Fruit fly (Drosophila melanogaster) whole organism, embryonic: ENCODE data around the gene Rab26.

Experiments used
- Atf6 ChIP-seq: fragments of 200-800 bp; sonication (Bioruptor generic); IDR thresholded peaks from 2 replicates; pipeline ENCODE4 v1.3.6; 2022; ENCODE audit warnings: missing biosample characterization, missing genetic modification characterization
- CG10979 ChIP-seq: fragments of 200-800 bp; sonication (Bioruptor generic); optimal IDR thresholded peaks from 2 replicates; lab custom pipeline; 2018; ENCODE audit warnings: missing biosample characterization, mild to moderate bottlenecking, missing genetic modification characterization, moderate library complexity
- CG11093 ChIP-seq: fragments of 200-800 bp; sonication (Bioruptor generic); IDR thresholded peaks from 3 replicates; pipeline ENCODE4 v1.3.6; 2022; ENCODE audit warnings: missing biosample characterization, missing genetic modification characterization
- CG14710 ChIP-seq: fragments of 200-800 bp; sonication (Bioruptor generic); optimal IDR thresholded peaks from 3 replicates; lab custom pipeline; 2019; ENCODE audit warnings: missing biosample characterization, mild to moderate bottlenecking, missing genetic modification characterization, moderate library complexity
- CG1602 ChIP-seq: fragments of 200-800 bp; sonication (Bioruptor generic); optimal IDR thresholded peaks from 3 replicates; lab custom pipeline; 2016; ENCODE audit warnings: missing biosample characterization, missing genetic modification characterization
- CG1647 ChIP-seq: fragments of 200-800 bp; sonication (Bioruptor generic); optimal IDR thresholded peaks from 3 replicates; lab custom pipeline; 2016; ENCODE audit warnings: missing biosample characterization, missing genetic modification characterization
- CG17802 ChIP-seq: fragments of 200-800 bp; sonication (Bioruptor generic); optimal IDR thresholded peaks from 2 replicates; lab custom pipeline; 2018; ENCODE audit warnings: missing biosample characterization, mild to moderate bottlenecking, missing genetic modification characterization, moderate library complexity
- CG18476 ChIP-seq: fragments of 200-800 bp; sonication (Bioruptor generic); optimal IDR thresholded peaks from 2 replicates; lab custom pipeline; 2016; ENCODE audit warnings: missing biosample characterization, mild to moderate bottlenecking, missing genetic modification characterization
- CG2199 ChIP-seq: fragments of 200-800 bp; sonication (Bioruptor generic); IDR thresholded peaks from 3 replicates; pipeline ENCODE4 v1.3.6; 2022; ENCODE audit warnings: missing biosample characterization, missing genetic modification characterization
- CG2678 ChIP-seq: fragments of 200-800 bp; sonication (Bioruptor generic); optimal IDR thresholded peaks from 3 replicates; lab custom pipeline; 2019; ENCODE audit warnings: missing biosample characterization, mild to moderate bottlenecking, missing genetic modification characterization, moderate library complexity
- CG3065 ChIP-seq: fragments of 200-800 bp; sonication (Bioruptor generic); optimal IDR thresholded peaks from 2 replicates; lab custom pipeline; 2016; ENCODE audit warnings: missing biosample characterization, missing genetic modification characterization
- CG32532 ChIP-seq: fragments of 200-800 bp; sonication (Bioruptor generic); IDR thresholded peaks from 2 replicates; pipeline ENCODE4 v1.3.6; 2022; ENCODE audit warnings: missing biosample characterization, missing genetic modification characterization
- CG3847 ChIP-seq: fragments of 200-800 bp; sonication (Bioruptor generic); IDR thresholded peaks from 2 replicates; pipeline ENCODE4 v1.3.6; 2022; ENCODE audit warnings: missing biosample characterization, missing genetic modification characterization
- CG43689 ChIP-seq: fragments of 200-800 bp; sonication (Bioruptor generic); IDR thresholded peaks from 2 replicates; pipeline ENCODE4 v1.3.6; 2022; ENCODE audit warnings: missing biosample characterization, missing genetic modification characterization
- CG5180 ChIP-seq: fragments of 200-800 bp; sonication (Bioruptor generic); optimal IDR thresholded peaks from 3 replicates; lab custom pipeline; 2017; ENCODE audit warnings: missing biosample characterization, missing genetic modification characterization, mild to moderate bottlenecking, moderate library complexity, missing genetic modification reagents
- CG8089 ChIP-seq: fragments of 200-800 bp; sonication (Bioruptor generic); optimal IDR thresholded peaks from 3 replicates; lab custom pipeline; 2016; ENCODE audit warnings: missing biosample characterization, missing genetic modification characterization
- CG8359 ChIP-seq: fragments of 200-800 bp; sonication (Bioruptor generic); optimal IDR thresholded peaks from 2 replicates; lab custom pipeline; 2017; ENCODE audit warnings: missing biosample characterization, mild to moderate bottlenecking, missing genetic modification characterization, borderline replicate concordance
- CG8944 ChIP-seq: fragments of 200-800 bp; sonication (Bioruptor generic); optimal IDR thresholded peaks from 3 replicates; lab custom pipeline; 2016; ENCODE audit warnings: missing biosample characterization, missing genetic modification characterization
- CG9437 ChIP-seq: fragments of 200-800 bp; sonication (Bioruptor generic); optimal IDR thresholded peaks from 2 replicates; lab custom pipeline; 2018; ENCODE audit warnings: missing biosample characterization, mild to moderate bottlenecking, missing genetic modification characterization
- Dp ChIP-seq: fragments of 200-800 bp; sonication (Bioruptor generic); optimal IDR thresholded peaks from 2 replicates; lab custom pipeline; 2018; ENCODE audit warnings: missing biosample characterization, mild to moderate bottlenecking, missing genetic modification characterization, moderate library complexity
- Drgx ChIP-seq: fragments of 200-800 bp; sonication (Bioruptor generic); IDR thresholded peaks from 2 replicates; pipeline ENCODE4 v1.3.6; 2022; ENCODE audit warnings: missing biosample characterization, missing genetic modification characterization
- ERR ChIP-seq: fragments of 200-800 bp; sonication (Bioruptor generic); optimal IDR thresholded peaks from 2 replicates; lab custom pipeline; 2016; ENCODE audit warnings: missing biosample characterization, missing genetic modification characterization
- Gug ChIP-seq: fragments of 200-800 bp; sonication (Bioruptor generic); IDR thresholded peaks from 4 replicates; pipeline ENCODE4 v1.3.6; 2022; ENCODE audit warnings: missing biosample characterization, missing genetic modification characterization
- HLH3B ChIP-seq: fragments of 200-800 bp; sonication (Bioruptor generic); IDR thresholded peaks from 2 replicates; pipeline ENCODE4 v1.3.6; 2022; ENCODE audit warnings: missing biosample characterization, missing genetic modification characterization
- HLH4C ChIP-seq: fragments of 200-800 bp; sonication (Bioruptor generic); IDR thresholded peaks from 3 replicates; pipeline ENCODE4 v1.3.6; 2022; ENCODE audit warnings: missing biosample characterization, missing genetic modification characterization; ENCODE audit not compliant: partially characterized antibody
- Lim3 ChIP-seq: fragments of 200-800 bp; sonication (Bioruptor generic); IDR thresholded peaks from 2 replicates; pipeline ENCODE4 v1.3.6; 2022; ENCODE audit warnings: missing biosample characterization, missing genetic modification characterization
- Nf-YB ChIP-seq: fragments of 200-800 bp; sonication (Bioruptor generic); optimal IDR thresholded peaks from 3 replicates; lab custom pipeline; 2019; ENCODE audit warnings: missing biosample characterization, mild to moderate bottlenecking, missing genetic modification characterization, moderate library complexity
- Nf-YC ChIP-seq: fragments of 200-800 bp; optimal IDR thresholded peaks from 3 replicates; lab custom pipeline; 2019; ENCODE audit warnings: missing biosample characterization, mild to moderate bottlenecking, missing genetic modification characterization, moderate library complexity
- Ravus ChIP-seq: fragments of 200-800 bp; sonication (Bioruptor generic); IDR thresholded peaks from 2 replicates; pipeline ENCODE4 v1.3.6; 2022; ENCODE audit warnings: missing biosample characterization, missing genetic modification characterization
- Sry-β ChIP-seq: fragments of 200-800 bp; sonication (Bioruptor generic); optimal IDR thresholded peaks from 2 replicates; lab custom pipeline; 2018; ENCODE audit warnings: missing biosample characterization, mild to moderate bottlenecking, missing genetic modification characterization, moderate library complexity
- Sry-δ ChIP-seq: fragments of 200-800 bp; sonication (Bioruptor generic); optimal IDR thresholded peaks from 2 replicates; lab custom pipeline; 2016; ENCODE audit warnings: missing biosample characterization, missing genetic modification characterization
- az2 ChIP-seq: fragments of 200-800 bp; sonication (Bioruptor generic); optimal IDR thresholded peaks from 3 replicates; lab custom pipeline; 2016; ENCODE audit warnings: missing biosample characterization, missing genetic modification characterization
- btn ChIP-seq: fragments of 200-800 bp; sonication (Bioruptor generic); optimal IDR thresholded peaks from 2 replicates; lab custom pipeline; 2016; ENCODE audit warnings: missing biosample characterization, missing genetic modification characterization
- ci ChIP-seq: fragments of 200-800 bp; sonication (Bioruptor generic); IDR thresholded peaks from 3 replicates; pipeline ENCODE4 v1.3.6; 2022; ENCODE audit warnings: missing biosample characterization, missing genetic modification characterization
- disco-r ChIP-seq: fragments of 200-800 bp; sonication (Bioruptor generic); optimal IDR thresholded peaks from 2 replicates; lab custom pipeline; 2016; ENCODE audit warnings: missing biosample characterization, missing genetic modification characterization
- dm ChIP-seq: fragments of 200-800 bp; sonication (Bioruptor generic); optimal IDR thresholded peaks from 3 replicates; lab custom pipeline; 2016; ENCODE audit warnings: missing biosample characterization, missing genetic modification characterization
- gce ChIP-seq: fragments of 200-800 bp; sonication (Bioruptor generic); IDR thresholded peaks from 3 replicates; pipeline ENCODE4 v1.3.6; 2022; ENCODE audit warnings: missing biosample characterization, missing genetic modification characterization
- gro ChIP-seq: fragments of 200-800 bp; sonication (Bioruptor generic); optimal IDR thresholded peaks from 2 replicates; lab custom pipeline; 2016; ENCODE audit warnings: missing biosample characterization, missing genetic modification characterization
- hkb ChIP-seq, 2 experiments: fragments of 200-800 bp in 1 of 2; fragments of >200 bp in 1 of 2; sonication (Bioruptor generic) in 1 of 2; IDR thresholded peaks in 1 of 2; optimal IDR thresholded peaks in 1 of 2; 2 replicates each; pipeline versions ENCODE4 v1.3.6 to Lab custom; 2017 to 2022; ENCODE audit warnings: missing biosample characterization in 1 of 2, missing genetic modification characterization in 1 of 2
- jigr1 ChIP-seq: fragments of 200-800 bp; sonication (Bioruptor generic); IDR thresholded peaks from 3 replicates; pipeline ENCODE4 v1.3.6; 2022; ENCODE audit warnings: missing biosample characterization, missing genetic modification characterization
- ken ChIP-seq: fragments of 200-800 bp; sonication (Bioruptor generic); IDR thresholded peaks from 3 replicates; pipeline ENCODE4 v1.3.6; 2022; ENCODE audit warnings: missing biosample characterization, missing genetic modification characterization
- lola ChIP-seq, 3 experiments: fragments of >200 bp in 2 of 3; fragments of 200-800 bp in 1 of 3; sonication (Bioruptor generic) in 1 of 3; optimal IDR thresholded peaks; 2 replicates each; lab custom pipeline; 2017 to 2019; ENCODE audit warnings: missing biosample characterization in 3 of 3, missing genetic modification characterization in 3 of 3, mild to moderate bottlenecking in 1 of 3, moderate library complexity in 1 of 3
- lov ChIP-seq, 2 experiments: fragments of 200-800 bp in 1 of 2; fragments of >200 bp in 1 of 2; sonication (Bioruptor generic) in 1 of 2; IDR thresholded peaks in 1 of 2; optimal IDR thresholded peaks in 1 of 2; 2 replicates in 1 of 2; 3 replicates in 1 of 2; pipeline versions ENCODE4 v1.3.6 to Lab custom; 2017 to 2022; ENCODE audit warnings: missing biosample characterization in 1 of 2, missing genetic modification characterization in 1 of 2
- pho ChIP-seq: fragments of 200-800 bp; sonication (Bioruptor generic); optimal IDR thresholded peaks from 2 replicates; lab custom pipeline; 2016; ENCODE audit warnings: missing biosample characterization, missing genetic modification characterization
- sc ChIP-seq, 3 experiments: fragments of >200 bp in 2 of 3; fragments of 200-800 bp in 1 of 3; sonication (Bioruptor generic) in 1 of 3; optimal IDR thresholded peaks; 2 replicates in 2 of 3; 3 replicates in 1 of 3; lab custom pipeline; 2017; ENCODE audit warnings: mild to moderate bottlenecking in 1 of 3, missing biosample characterization in 1 of 3, missing genetic modification characterization in 1 of 3, missing genetic modification reagents in 1 of 3
- schlank ChIP-seq: fragments of 200-800 bp; sonication (Bioruptor generic); optimal IDR thresholded peaks from 2 replicates; lab custom pipeline; 2018; ENCODE audit warnings: missing biosample characterization, mild to moderate bottlenecking, missing genetic modification characterization
- so ChIP-seq: fragments of 200-800 bp; sonication (Bioruptor generic); IDR thresholded peaks from 3 replicates; pipeline ENCODE4 v1.3.6; 2022; ENCODE audit warnings: missing biosample characterization, missing genetic modification characterization
- tup ChIP-seq: fragments of 200-800 bp; sonication (Bioruptor generic); optimal IDR thresholded peaks from 2 replicates; lab custom pipeline; 2016; ENCODE audit warnings: missing biosample characterization, mild to moderate bottlenecking, missing genetic modification characterization, moderate library complexity
- yki ChIP-seq: fragments of >200 bp; optimal IDR thresholded peaks from 3 replicates; lab custom pipeline; 2018
- zen ChIP-seq: fragments of 200-800 bp; sonication (Bioruptor generic); optimal IDR thresholded peaks from 3 replicates; lab custom pipeline; 2018; ENCODE audit warnings: missing biosample characterization, mild to moderate bottlenecking, missing genetic modification characterization, moderate library complexity

The Rab26 gene

dm6 chr3L:21304400-21304799, 14.2 kb upstream of the Rab26 start, which contains the start of the genes CG11309 and CG7632 (continued):
- TF ChIP-seq so (GFP tag; lab: Robert Waterston, UW), result peak; percentile 99
- peak; percentile 96 for TF ChIP-seq CG8944 (GFP tag; lab: Kevin White, UChicago)
- peak; percentile 59 for TF ChIP-seq Dp (GFP tag; lab: Kevin White, UChicago)
- peak; percentile 72; the same call in 3 of the 4 replicates for TF ChIP-seq Gug (GFP tag; lab: Robert Waterston, UW)
- TF ChIP-seq Nf-YC (tag; lab: Kevin White, UChicago), result peak; percentile 96
- peak; percentile 99 for TF ChIP-seq Atf6 (GFP tag; lab: Robert Waterston, UW)
- TF ChIP-seq btn (GFP tag; lab: Kevin White, UChicago), result peak; percentile 98
- TF ChIP-seq ci (GFP tag; lab: Robert Waterston, UW), result peak; percentile 100
- peak in 1 of 3 experiments; percentile 100 for TF ChIP-seq lola (GFP tag; optimal IDR thresholded peaks at IDR 0.05; lab: Kevin White, UChicago)
- peak; percentile 100 for TF ChIP-seq CG10979 (tag; lab: Kevin White, UChicago)
- peak; percentile 98 for TF ChIP-seq ERR (GFP tag; lab: Kevin White, UChicago)
- TF ChIP-seq hkb (optimal IDR thresholded peaks at IDR 0.05; lab: Kevin White, UChicago), result peak; percentile 30
- TF ChIP-seq hkb (GFP tag; IDR thresholded peaks at IDR 0.05; lab: Robert Waterston, UW), result peak; percentile 100
- peak; percentile 91 for TF ChIP-seq CG11093 (GFP tag; lab: Robert Waterston, UW)
- TF ChIP-seq gro, result peak; percentile 99
- peak; percentile 94 for TF ChIP-seq CG5180
- TF ChIP-seq Sry-β (GFP tag; lab: Kevin White, UChicago), result peak; percentile 81
- peak; percentile 57 for TF ChIP-seq yki (lab: Kevin White, UChicago)
- TF ChIP-seq CG17802 (tag; lab: Kevin White, UChicago), result peak; percentile 93
- TF ChIP-seq CG14710 (tag; lab: Kevin White, UChicago), result peak; percentile 99
- TF ChIP-seq CG18476 (GFP tag; lab: Kevin White, UChicago), result peak; percentile 98
- peak; percentile 93 for TF ChIP-seq Nf-YB (GFP tag; lab: Kevin White, UChicago)
- peak; percentile 66 for TF ChIP-seq Lim3 (GFP tag; lab: Robert Waterston, UW)
- peak; percentile 92 for TF ChIP-seq CG43689 (GFP tag; lab: Robert Waterston, UW)
- TF ChIP-seq HLH3B (GFP tag; lab: Robert Waterston, UW), result peak; percentile 98
- peak; percentile 97 for TF ChIP-seq disco-r (GFP tag; lab: Kevin White, UChicago)
- TF ChIP-seq Sry-δ (GFP tag; lab: Kevin White, UChicago), result peak; percentile 79
- TF ChIP-seq CG3847 (GFP tag; lab: Robert Waterston, UW), result peak; percentile 97
- TF ChIP-seq CG32532 (GFP tag; lab: Robert Waterston, UW), result peak; percentile 98
- TF ChIP-seq az2 (GFP tag; lab: Kevin White, UChicago), result peak; percentile 99
- peak; percentile 98 for TF ChIP-seq CG1602 (GFP tag; lab: Kevin White, UChicago)
- peak; percentile 99 for TF ChIP-seq Drgx (GFP tag; lab: Robert Waterston, UW)
- peak; percentile 75; the same call in 2 of the 3 replicates for TF ChIP-seq jigr1 (GFP tag; lab: Robert Waterston, UW)
- peak; percentile 90 for TF ChIP-seq Ravus (GFP tag; lab: Robert Waterston, UW)
- TF ChIP-seq CG9437 (GFP tag; lab: Kevin White, UChicago), result peak; percentile 96
- no peak for TF ChIP-seq lov (optimal IDR thresholded peaks at IDR 0.05; lab: Kevin White, UChicago)
- peak; percentile 99 for TF ChIP-seq lov (GFP tag; IDR thresholded peaks at IDR 0.05; lab: Robert Waterston, UW)
- TF ChIP-seq CG8089, result peak; percentile 98
- TF ChIP-seq dm (GFP tag; lab: Kevin White, UChicago), result peak; percentile 98
- TF ChIP-seq CG8359 (GFP tag; lab: Kevin White, UChicago), result peak; percentile 95
- TF ChIP-seq HLH4C (GFP tag; lab: Robert Waterston, UW), result no peak
- peak; percentile 97 for TF ChIP-seq CG3065 (GFP tag; lab: Kevin White, UChicago)
- peak; percentile 100 for TF ChIP-seq zen
- peak; percentile 98 for TF ChIP-seq pho (GFP tag; lab: Kevin White, UChicago)
- no peak for TF ChIP-seq sc (optimal IDR thresholded peaks at IDR 0.05; lab: Kevin White, UChicago)
- TF ChIP-seq sc (GFP tag; optimal IDR thresholded peaks at IDR 0.05; lab: Kevin White, UChicago), result peak; percentile 99
- TF ChIP-seq gce (GFP tag; lab: Robert Waterston, UW), result peak; percentile 98
- peak; percentile 98 for TF ChIP-seq CG1647 (GFP tag; lab: Kevin White, UChicago)
- TF ChIP-seq CG2678, result peak; percentile 100
- TF ChIP-seq ken (GFP tag; lab: Robert Waterston, UW), result peak; percentile 97
- TF ChIP-seq schlank (tag; lab: Kevin White, UChicago), result peak; percentile 99
- peak; percentile 98 for TF ChIP-seq CG2199
- TF ChIP-seq tup (GFP tag; lab: Kevin White, UChicago), result peak; percentile 98
